Fruit fly (Drosophila melanogaster) whole organism, wandering third instar larva: ENCODE measurements around the gene CG15432.
A peak's percentile ranks its signal among the peaks of the same experiment; 100 is the strongest.

Experiments
- Jra ChIP-seq: sonication (Bioruptor generic); optimal IDR thresholded peaks from 2 replicates; lab custom pipeline; 2016; ENCODE audit warnings: missing biosample characterization, missing genetic modification characterization
- brk ChIP-seq: fragments of 200-800 bp; sonication (Bioruptor generic); optimal IDR thresholded peaks from 2 replicates; lab custom pipeline; 2016; ENCODE audit warnings: missing biosample characterization, mild to moderate bottlenecking, missing genetic modification characterization
- usp ChIP-seq: fragments of >200 bp; optimal IDR thresholded peaks from 2 replicates; lab custom pipeline; 2017; ENCODE audit warnings: missing biosample characterization, missing genetic modification characterization
- woc ChIP-seq: sonication (Bioruptor generic); optimal IDR thresholded peaks from 2 replicates; lab custom pipeline; 2016; ENCODE audit warnings: missing biosample characterization, mild to moderate bottlenecking, missing genetic modification characterization

DNA sequence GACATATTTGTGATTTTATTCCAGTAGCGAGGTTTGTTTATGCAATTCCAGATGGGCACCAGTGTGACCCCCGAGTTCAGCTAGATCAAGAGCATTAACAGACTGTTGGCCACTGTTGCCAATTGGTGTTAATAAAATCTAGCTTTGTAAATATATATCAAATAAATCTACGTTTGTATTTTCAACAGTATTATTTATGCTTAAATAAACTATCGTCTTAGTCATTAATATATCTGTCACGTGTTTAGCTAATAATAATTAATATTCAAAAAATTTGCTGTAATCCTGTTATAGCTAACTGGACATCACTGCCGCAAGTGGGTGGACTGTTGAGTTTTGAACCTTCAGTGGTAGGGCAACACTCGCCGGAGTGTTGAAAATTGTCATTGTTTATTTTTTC lies 17.4 kb downstream of the CG15432 start, which contains the start of the genes mRpL27 and CG15435:
- TF ChIP-seq woc (GFP tag; lab: Kevin White, UChicago): peak; percentile 87
- no peak for TF ChIP-seq Jra
- no peak for TF ChIP-seq usp (GFP tag; lab: Kevin White, UChicago)
- no peak for TF ChIP-seq brk (GFP tag; lab: Kevin White, UChicago)
